Fruit fly (Drosophila melanogaster): Measurements from ENCODE around the gene CG33229.

The CG33229 gene

DNA sequence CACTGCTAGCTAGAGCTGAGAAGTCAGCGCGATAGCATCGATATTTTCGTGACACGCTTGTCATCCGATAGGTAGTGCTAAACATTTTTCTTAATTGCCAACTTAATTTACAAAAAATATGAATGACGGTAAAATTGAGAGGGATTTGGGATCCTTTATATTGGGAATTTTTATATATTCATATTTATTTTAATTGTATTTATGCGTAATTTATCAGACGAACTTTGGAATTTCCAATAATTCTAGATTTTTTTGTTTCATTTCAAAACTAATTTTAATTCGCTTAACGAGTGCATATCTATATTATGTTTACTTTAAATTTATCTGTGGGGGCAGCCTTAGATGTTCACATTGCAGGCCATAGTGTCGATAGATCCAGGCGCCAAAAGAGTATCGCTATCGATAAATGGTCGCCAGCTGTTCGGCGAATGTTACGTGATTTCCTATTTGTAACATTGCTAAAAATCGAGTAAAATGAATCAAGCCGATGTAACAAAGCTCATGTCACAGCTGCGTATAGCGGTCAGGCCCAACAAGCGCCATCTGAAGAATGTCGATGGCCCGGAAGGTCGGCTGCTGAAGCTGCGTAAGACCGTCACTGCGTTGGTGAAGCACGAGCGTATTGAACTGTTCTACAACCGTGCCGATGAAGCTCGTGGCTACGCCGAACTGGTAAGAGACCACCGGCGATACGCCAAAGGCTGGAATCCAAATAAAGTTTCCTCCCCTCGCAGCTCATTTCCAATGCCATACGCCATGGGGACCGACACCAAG is 40.9 kb downstream of the CG33229 start, which contains the start of the genes Tudor-SN and mRpL17 (continued):
- TF ChIP-seq gem (tag; optimal IDR thresholded peaks at IDR 0.05) (peak; percentile 69), inv (GFP tag; IDR thresholded peaks at IDR 0.05; ENCODE audit: partially characterized antibody) (peak; percentile 98), CG33213 (GFP tag; optimal IDR thresholded peaks at IDR 0.05) (peak; percentile 54), cad (GFP tag; optimal IDR thresholded peaks at IDR 0.05) (no peak), az2 (GFP tag; optimal IDR thresholded peaks at IDR 0.05) (peak; percentile 11), CG11504 (tag; optimal IDR thresholded peaks at IDR 0.05) (peak; percentile 64), Ptx1 (GFP tag; IDR thresholded peaks at IDR 0.05) (peak; percentile 29; the same call in 1 of the 2 replicates), en (GFP tag; optimal IDR thresholded peaks at IDR 0.05) (no peak), CG15601 (tag; optimal IDR thresholded peaks at IDR 0.05) (peak; percentile 25), Xrp1 (GFP tag; IDR thresholded peaks at IDR 0.05) (no peak; the same call in 1 of the 2 replicates), HLHmδ (GFP tag; optimal IDR thresholded peaks at IDR 0.05) (no peak), CG10462 (GFP tag; optimal IDR thresholded peaks at IDR 0.05) (peak; percentile 38), crc (GFP tag; optimal IDR thresholded peaks at IDR 0.05) (no peak), CG17186 (GFP tag; optimal IDR thresholded peaks at IDR 0.05) (peak; percentile 25), CG1024 (GFP tag; IDR thresholded peaks at IDR 0.05) (no peak), hkb (optimal IDR thresholded peaks at IDR 0.05) (no peak), hkb (GFP tag; IDR thresholded peaks at IDR 0.05) (no peak), wor (GFP tag; IDR thresholded peaks at IDR 0.05) (no peak), hb (GFP tag; IDR thresholded peaks at IDR 0.05; ENCODE audit: partially characterized antibody) (peak; percentile 97), scrt (GFP tag; optimal IDR thresholded peaks at IDR 0.05) (peak; percentile 11), CG1233 (GFP tag; optimal IDR thresholded peaks at IDR 0.05) (no peak), trh (GFP tag; optimal IDR thresholded peaks at IDR 0.05) (no peak), CG17328 (GFP tag; IDR thresholded peaks at IDR 0.05) (0 out of 2 replicates have a peak, but pooled peaks have one; percentile 27), sna (GFP tag; IDR thresholded peaks at IDR 0.05; ENCODE audit: partially characterized antibody) (peak; percentile 90), BEAF-32 (GFP tag; optimal IDR thresholded peaks at IDR 0.05) (peak; percentile 97), zfh2 (GFP tag; optimal IDR thresholded peaks at IDR 0.05) (peak; percentile 60), tna (GFP tag; IDR thresholded peaks at IDR 0.05; ENCODE audit: partially characterized antibody) (peak; percentile 95), CG16779 (GFP tag; IDR thresholded peaks at IDR 0.05) (0 out of 2 replicates have a peak, but pooled peaks have one; percentile 33), CG4424 (GFP tag; optimal IDR thresholded peaks at IDR 0.05) (peak; percentile 60), ind (GFP tag; optimal IDR thresholded peaks at IDR 0.05) (peak; percentile 51), MESR4 (GFP tag; optimal IDR thresholded peaks at IDR 0.05) (peak; percentile 77), CG16863 (GFP tag; optimal IDR thresholded peaks at IDR 0.05) (peak; percentile 5), zfh1 (GFP tag; IDR thresholded peaks at IDR 0.05) (no peak), Neu2 (GFP tag; optimal IDR thresholded peaks at IDR 0.05; ENCODE audit: borderline replicate concordance) (no peak), CG9437 (GFP tag; optimal IDR thresholded peaks at IDR 0.05) (peak; percentile 97), Chrac-16 (GFP tag; optimal IDR thresholded peaks at IDR 0.05) (peak; percentile 40), CG13287 (GFP tag; IDR thresholded peaks at IDR 0.05; ENCODE audit: partially characterized antibody) (peak; percentile 94), CG11456 (GFP tag; IDR thresholded peaks at IDR 0.05) (peak; percentile 64; the same call in 1 of the 3 replicates), CG5245 (GFP tag; optimal IDR thresholded peaks at IDR 0.05) (no peak), nmo (GFP tag; optimal IDR thresholded peaks at IDR 0.05) (peak; percentile 63), ap (GFP tag; IDR thresholded peaks at IDR 0.05) (no peak), CG8388 (GFP tag; optimal IDR thresholded peaks at IDR 0.05) (peak; percentile 9), Awh (GFP tag; IDR thresholded peaks at IDR 0.05) (no peak), ERR (GFP tag; optimal IDR thresholded peaks at IDR 0.05) (no peak), Adf1 (GFP tag; IDR thresholded peaks at IDR 0.05) (peak; percentile 14; the same call in 1 of the 2 replicates), vfl (GFP tag; optimal IDR thresholded peaks at IDR 0.05) (no peak), fd96Cb (tag; optimal IDR thresholded peaks at IDR 0.05) (peak; percentile 13), CG9817 (tag; optimal IDR thresholded peaks at IDR 0.05) (peak; percentile 37), al (GFP tag; IDR thresholded peaks at IDR 0.05) (peak; percentile 19; the same call in 1 of the 2 replicates)

Data from whole organism, embryonic.